Worm (Caenorhabditis elegans) whole organism, midembryonic: ENCODE data around the gene rpb-2.

Experiments
- cog-1 ChIP-seq: sonication (generic microtip); optimal IDR thresholded peaks from 2 replicates; lab custom pipeline; 2016; ENCODE audit warnings: missing genetic modification characterization, missing compliant biosample characterization
- klf-2 ChIP-seq: fragments of 200-800 bp; sonication (Bioruptor generic); conservative IDR thresholded peaks from 2 replicates; pipeline ENCODE4 v1.3.6; 2022; ENCODE audit warnings: missing genetic modification reagents, missing genetic modification characterization, missing compliant biosample characterization
- med-1 ChIP-seq: sonication (generic microtip); optimal IDR thresholded peaks from 2 replicates; lab custom pipeline; 2017; ENCODE audit warnings: missing genetic modification characterization, mild to moderate bottlenecking, missing compliant biosample characterization, antibody characterized with exemption, missing genetic modification reagents; ENCODE audit not compliant: insufficient read depth
- tab-1 ChIP-seq: fragments of 200-800 bp; sonication (Bioruptor generic); IDR thresholded peaks from 2 replicates; pipeline ENCODE4 v1.3.6; 2022; ENCODE audit warnings: missing genetic modification characterization, missing compliant biosample characterization
- ztf-29 ChIP-seq: fragments of 200-800 bp; sonication (Bioruptor generic); IDR thresholded peaks from 2 replicates; pipeline ENCODE4 v1.3.6; 2022; ENCODE audit warnings: missing genetic modification reagents, missing genetic modification characterization, missing compliant biosample characterization

DNA sequence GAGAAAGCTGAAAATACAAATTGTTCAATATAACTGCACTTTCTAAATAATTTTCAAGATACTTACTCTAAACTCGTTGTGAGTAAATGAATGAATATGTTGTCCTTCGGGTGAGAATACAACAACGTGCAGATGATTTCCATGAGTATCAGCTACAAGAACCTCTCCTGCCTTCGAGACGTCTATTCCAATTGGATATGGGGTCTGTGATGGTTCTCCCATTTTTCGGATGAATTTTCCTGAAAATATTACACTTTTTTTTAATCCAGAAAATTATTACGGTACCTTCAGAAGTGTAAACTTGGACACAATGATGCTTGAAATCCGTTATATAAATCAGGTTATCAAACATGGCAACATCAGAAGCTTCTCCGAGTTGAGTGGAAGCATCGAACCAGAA is 44.1 kb upstream of the rpb-2 start:
- TF ChIP-seq ztf-29 (GFP tag; lab: Robert Waterston, UW) (no peak), cog-1 (tag; lab: Kevin White, UChicago) (no peak), med-1 (GFP tag; lab: Kevin White, UChicago) (no peak), klf-2 (GFP tag; lab: Robert Waterston, UW) (no peak), tab-1 (GFP tag; lab: Robert Waterston, UW) (no peak)
